Fruit fly (Drosophila melanogaster): ENCODE results near the gene Dus2.

The Dus2 gene

dm6 chrX:14247035-14247786 lies 9.4 kb downstream of the Dus2 start, which contains the start of gene mud (continued):
- TF ChIP-seq CG7839 (tag; optimal IDR thresholded peaks at IDR 0.05) (no peak), fu2 (GFP tag; optimal IDR thresholded peaks at IDR 0.05) (no peak), fd3F (GFP tag; optimal IDR thresholded peaks at IDR 0.05) (no peak), HLHmδ (GFP tag; optimal IDR thresholded peaks at IDR 0.05) (no peak), CG42726 (GFP tag; IDR thresholded peaks at IDR 0.05; ENCODE audit: partially characterized antibody) (peak; percentile 68), so (GFP tag; IDR thresholded peaks at IDR 0.05) (no peak), NK7.1 (GFP tag; optimal IDR thresholded peaks at IDR 0.05) (no peak), CG13775 (GFP tag; optimal IDR thresholded peaks at IDR 0.05) (peak; percentile 61), CG8089 (GFP tag; optimal IDR thresholded peaks at IDR 0.05) (no peak), chif (GFP tag; optimal IDR thresholded peaks at IDR 0.05) (no peak), CG11504 (tag; optimal IDR thresholded peaks at IDR 0.05) (no peak), Abd-B (GFP tag; optimal IDR thresholded peaks at IDR 0.05) (no peak), CG8290 (GFP tag; optimal IDR thresholded peaks at IDR 0.05) (no peak), CG8290 (tag; optimal IDR thresholded peaks at IDR 0.05) (no peak), CG2712 (tag; optimal IDR thresholded peaks at IDR 0.05) (peak; percentile 69), CG16779 (GFP tag; IDR thresholded peaks at IDR 0.05) (no peak), E2f2 (GFP tag; IDR thresholded peaks at IDR 0.05) (peak; percentile 87), slou (GFP tag; optimal IDR thresholded peaks at IDR 0.05) (no peak), CG6791 (GFP tag; IDR thresholded peaks at IDR 0.05; ENCODE audit: partially characterized antibody) (peak; percentile 78), CG17328 (GFP tag; IDR thresholded peaks at IDR 0.05) (no peak), CG16863 (GFP tag; optimal IDR thresholded peaks at IDR 0.05) (no peak), Dref (GFP tag; IDR thresholded peaks at IDR 0.05) (peak; percentile 92), shn (GFP tag; optimal IDR thresholded peaks at IDR 0.05) (no peak), Chrac-16 (GFP tag; optimal IDR thresholded peaks at IDR 0.05) (no peak), CG34224 (GFP tag; IDR thresholded peaks at IDR 0.05; ENCODE audit: partially characterized antibody) (0 out of 3 replicates have a peak, but pooled peaks have one; percentile 48), ranshi (GFP tag; IDR thresholded peaks at IDR 0.05) (peak; percentile 7; the same call in 1 of the 2 replicates), CG14667 (GFP tag; IDR thresholded peaks at IDR 0.05) (no peak), Xrp1 (GFP tag; IDR thresholded peaks at IDR 0.05) (peak; percentile 44; the same call in 1 of the 2 replicates), Lpt (GFP tag; optimal IDR thresholded peaks at IDR 0.05) (no peak), ro (GFP tag; IDR thresholded peaks at IDR 0.05) (no peak), CG17612 (GFP tag; IDR thresholded peaks at IDR 0.05) (no peak), ham (GFP tag; IDR thresholded peaks at IDR 0.05) (no peak), dmrt11E (tag; optimal IDR thresholded peaks at IDR 0.05) (peak; percentile 43), Gsc (GFP tag; IDR thresholded peaks at IDR 0.05) (no peak), Lhr (GFP tag; optimal IDR thresholded peaks at IDR 0.05) (no peak), CG13296 (GFP tag; optimal IDR thresholded peaks at IDR 0.05) (no peak), CG9727 (GFP tag; optimal IDR thresholded peaks at IDR 0.05) (peak; percentile 37), toy (GFP tag; IDR thresholded peaks at IDR 0.05) (no peak), CG12769 (tag; optimal IDR thresholded peaks at IDR 0.05) (no peak), CG32767 (GFP tag; IDR thresholded peaks at IDR 0.05) (no peak), disco-r (GFP tag; optimal IDR thresholded peaks at IDR 0.05) (no peak), Mad (GFP tag; optimal IDR thresholded peaks at IDR 0.05) (no peak), CG10565 (GFP tag; optimal IDR thresholded peaks at IDR 0.05) (no peak), CG8478 (optimal IDR thresholded peaks at IDR 0.05) (no peak), C15 (GFP tag; IDR thresholded peaks at IDR 0.05) (no peak), scrt (GFP tag; optimal IDR thresholded peaks at IDR 0.05) (no peak), HmgZ (tag; optimal IDR thresholded peaks at IDR 0.05) (peak; percentile 10), Rx (GFP tag; IDR thresholded peaks at IDR 0.05) (no peak), run (tag; optimal IDR thresholded peaks at IDR 0.05) (no peak), Ptx1 (GFP tag; IDR thresholded peaks at IDR 0.05) (peak; percentile 36; the same call in 1 of the 2 replicates), Optix (GFP tag; IDR thresholded peaks at IDR 0.05) (no peak; the same call in 2 of the 3 replicates)

Measured in whole organism, embryonic.